Worm (Caenorhabditis elegans): ENCODE data around the gene rnh-2.

rnh-2 gene

ce11 chrII:8483124-8483792 lies 33.7 kb upstream of the rnh-2 start (continued):
- TF ChIP-seq nhr-179 (tag; optimal IDR thresholded peaks at IDR 0.05) (no peak), let-607 (tag; optimal IDR thresholded peaks at IDR 0.05) (no peak)

DNA sequence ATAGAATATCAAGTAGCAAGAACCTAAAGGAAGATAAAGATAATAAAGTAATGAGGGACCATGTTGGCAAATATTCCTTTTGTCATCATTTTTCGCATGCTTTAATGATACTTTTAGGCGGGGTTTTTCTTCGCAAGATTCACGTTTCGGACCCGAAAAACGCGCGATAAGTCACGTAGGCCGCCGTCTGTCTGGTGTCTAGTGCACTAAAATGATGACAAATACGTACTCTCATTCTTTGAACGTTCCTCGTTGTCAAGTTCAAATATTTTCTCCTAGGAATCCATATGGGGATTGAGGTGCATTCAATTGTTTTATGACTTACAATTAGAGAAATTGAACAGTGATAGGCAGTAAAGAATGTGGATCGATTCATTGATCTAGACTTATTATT lies 33.2 kb upstream of the rnh-2 start, which contains the start of gene taap-1:
Gene taap-1 (minus strand): TSS at position 79 of the 394 bp plus-strand sequence.
- TF ChIP-seq sea-2 (GFP tag; IDR thresholded peaks at IDR 0.05) = no peak
- TF ChIP-seq madf-6 (GFP tag; IDR thresholded peaks at IDR 0.05) = 0 out of 2 replicates have a peak, but pooled peaks have one; percentile 25
- peak; percentile 11 for TF ChIP-seq ZK185.1 (tag; optimal IDR thresholded peaks at IDR 0.05; ENCODE audit: poor library complexity, severe bottlenecking)
- TF ChIP-seq sptf-2 (GFP tag; optimal IDR thresholded peaks at IDR 0.05) = no peak

ce11 chrII:8484546-8484945 lies 32.4 kb upstream of the rnh-2 start:
- TF ChIP-seq aptf-2 (GFP tag; conservative IDR thresholded peaks at IDR 0.05) = no peak
- peak; percentile 80 for TF ChIP-seq Y56A3A.18 (GFP tag; IDR thresholded peaks at IDR 0.05)
- no peak for TF ChIP-seq F57A8.1 (GFP tag; optimal IDR thresholded peaks at IDR 0.05)
- TF ChIP-seq sea-2 (GFP tag; IDR thresholded peaks at IDR 0.05) = no peak
- no peak for TF ChIP-seq T07F8.4 (tag; optimal IDR thresholded peaks at IDR 0.05)
- peak; percentile 66 for TF ChIP-seq nhr-80 (tag; optimal IDR thresholded peaks at IDR 0.05)
- peak; percentile 43; the same call in 1 of the 2 replicates for TF ChIP-seq B0336.3 (GFP tag; IDR thresholded peaks at IDR 0.05)
- no peak for TF ChIP-seq ceh-79 (tag; optimal IDR thresholded peaks at IDR 0.05)
- peak; percentile 18 for TF ChIP-seq ztf-22 (GFP tag; optimal IDR thresholded peaks at IDR 0.05)
- TF ChIP-seq egl-18 (GFP tag; IDR thresholded peaks at IDR 0.05) = no peak
- TF ChIP-seq Y53G8AR.9 (GFP tag; conservative IDR thresholded peaks at IDR 0.05) = 0 out of 2 replicates have a peak, but pooled peaks have one; percentile 58
- TF ChIP-seq cebp-1 (GFP tag; IDR thresholded peaks at IDR 0.05) = no peak
- TF ChIP-seq cebp-1 (tag; optimal IDR thresholded peaks at IDR 0.05) = peak; percentile 31
- TF ChIP-seq hlh-26 (GFP tag; conservative IDR thresholded peaks at IDR 0.05) = no peak

DNA sequence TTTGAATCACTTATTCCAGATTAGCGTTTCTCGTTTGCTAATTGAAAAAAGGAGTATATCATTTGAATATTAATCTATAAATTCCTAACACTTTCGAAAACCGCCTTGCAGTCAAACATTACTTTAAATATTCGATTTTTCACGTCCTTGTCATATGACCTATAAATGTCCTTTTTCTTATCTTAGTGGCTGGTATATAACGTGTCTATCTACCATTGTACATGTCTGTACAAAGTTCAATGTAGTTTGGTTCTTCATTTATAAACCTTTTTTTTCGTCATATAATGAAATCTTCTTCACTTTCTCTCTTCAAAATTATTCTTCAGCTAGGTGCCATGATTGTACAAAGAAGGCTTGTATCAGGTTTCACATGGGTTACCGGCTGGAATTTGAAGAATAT lies 31.3 kb upstream of the rnh-2 start, which contains the start of gene gbh-2:
Gene gbh-2 (plus strand): TSS at position 277 of the 400 bp plus-strand sequence.
- TF ChIP-seq K12H6.12 (tag; optimal IDR thresholded peaks at IDR 0.05) (no peak), atf-7 (tag; optimal IDR thresholded peaks at IDR 0.05) (peak; percentile 27), tbp1 (GFP tag; optimal IDR thresholded peaks at IDR 0.05) (peak; percentile 41), madf-10 (tag; optimal IDR thresholded peaks at IDR 0.05) (peak; percentile 25), cebp-1 (GFP tag; IDR thresholded peaks at IDR 0.05) (no peak), cebp-1 (tag; optimal IDR thresholded peaks at IDR 0.05) (peak; percentile 42), nhr-80 (tag; optimal IDR thresholded peaks at IDR 0.05) (peak; percentile 57), attf-5 (GFP tag; optimal IDR thresholded peaks at IDR 0.05) (no peak), tlf-1 (GFP tag; optimal IDR thresholded peaks at IDR 0.05) (peak; percentile 7), lin-40 (tag; optimal IDR thresholded peaks at IDR 0.05) (peak; percentile 14), ztf-3 (GFP tag; optimal IDR thresholded peaks at IDR 0.05) (no peak), let-607 (tag; optimal IDR thresholded peaks at IDR 0.05) (peak in 1 of 2 experiments; percentile 38), lir-1 (GFP tag; conservative IDR thresholded peaks at IDR 0.05) (no peak)

DNA sequence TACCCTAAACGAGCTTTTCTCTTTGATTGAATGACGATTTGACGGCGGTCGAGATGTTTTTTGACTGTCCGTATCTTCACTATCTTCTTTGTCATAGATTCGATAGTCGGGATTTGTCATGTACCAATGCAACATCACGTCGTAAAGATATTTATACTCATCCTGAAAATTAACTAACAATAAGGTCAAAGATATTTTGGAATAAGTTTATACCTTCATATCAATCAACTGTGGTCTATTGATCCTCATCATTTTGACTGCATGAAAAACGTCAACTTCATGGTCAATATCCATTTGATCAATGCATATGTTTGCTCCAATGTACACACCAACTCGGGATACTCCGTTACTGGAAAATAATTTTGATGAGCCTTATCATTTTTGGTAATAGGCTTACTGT lies 28.8 kb upstream of the rnh-2 start:
- TF ChIP-seq hmg-20 (GFP tag; IDR thresholded peaks at IDR 0.05) (no peak), ekl-4 (GFP tag; IDR thresholded peaks at IDR 0.05) (no peak), mel-28 (tag; optimal IDR thresholded peaks at IDR 0.05; ENCODE audit: borderline replicate concordance) (no peak), B0019.2 (GFP tag; conservative IDR thresholded peaks at IDR 0.05) (no peak), ztf-18 (tag; optimal IDR thresholded peaks at IDR 0.05) (no peak), mxl-1 (tag; optimal IDR thresholded peaks at IDR 0.05) (no peak), rcor-1 (GFP tag; IDR thresholded peaks at IDR 0.05) (no peak), nhr-179 (tag; optimal IDR thresholded peaks at IDR 0.05) (no peak), madf-8 (GFP tag; conservative IDR thresholded peaks at IDR 0.05) (no peak), athp-1 (tag; optimal IDR thresholded peaks at IDR 0.05) (no peak), lin-26 (GFP tag; IDR thresholded peaks at IDR 0.05) (no peak), Y56A3A.18 (GFP tag; IDR thresholded peaks at IDR 0.05) (no peak), akir-1 (GFP tag; optimal IDR thresholded peaks at IDR 0.05) (no peak), T07F8.4 (tag; optimal IDR thresholded peaks at IDR 0.05) (no peak), ztf-3 (GFP tag; optimal IDR thresholded peaks at IDR 0.05) (no peak), tbx-9 (tag; optimal IDR thresholded peaks at IDR 0.05; ENCODE audit: borderline replicate concordance) (no peak)
